Worm (Caenorhabditis elegans) whole organism, L4 larva: ENCODE results near the gene pals-31.

ENCODE experiments used
- F37D6.2 ChIP-seq: sonication (generic microtip); optimal IDR thresholded peaks from 2 replicates; lab custom pipeline; 2016; ENCODE audit warnings: mild to moderate bottlenecking, missing genetic modification characterization, missing compliant biosample characterization
- aha-1 ChIP-seq: fragments of 150-350 bp; peaks from one replicate; lab custom pipeline; 2014; ENCODE audit warnings: missing biosample characterization, missing genetic modification characterization
- aly-2 ChIP-seq: sonication (generic microtip); optimal IDR thresholded peaks from 2 replicates; lab custom pipeline; 2018; ENCODE audit warnings: missing biosample characterization, missing genetic modification characterization
- daf-16 ChIP-seq, 3 experiments: sonication (generic microtip); optimal IDR thresholded peaks; 2 replicates each; lab custom pipeline; 2016 to 2017; ENCODE audit warnings: missing genetic modification characterization in 3 of 3, missing genetic modification reagents in 3 of 3, mild to moderate bottlenecking in 2 of 3, missing compliant biosample characterization in 2 of 3, missing biosample characterization in 1 of 3, moderate library complexity in 1 of 3
- dpl-1 ChIP-seq: fragments of 150-350 bp; optimal IDR thresholded peaks from 2 replicates; lab custom pipeline; 2014; ENCODE audit warnings: missing biosample characterization, missing genetic modification reagents, missing genetic modification characterization
- jun-1 ChIP-seq: fragments of 150-350 bp; optimal IDR thresholded peaks from 2 replicates; lab custom pipeline; 2014; ENCODE audit warnings: missing biosample characterization, missing genetic modification reagents, missing genetic modification characterization
- lir-3 ChIP-seq: sonication (generic microtip); optimal IDR thresholded peaks from 2 replicates; lab custom pipeline; 2016; ENCODE audit warnings: mild to moderate bottlenecking, missing genetic modification characterization, missing compliant biosample characterization
- lsy-2 ChIP-seq, 2 experiments: fragments of 150-350 bp in 1 of 2; sonication (generic microtip) in 1 of 2; optimal IDR thresholded peaks; 2 replicates each; lab custom pipeline; 2014 to 2017; ENCODE audit warnings: missing biosample characterization in 2 of 2, missing genetic modification characterization in 2 of 2
- nhr-11 ChIP-seq: fragments of 150-350 bp; optimal IDR thresholded peaks from 2 replicates; lab custom pipeline; 2014; ENCODE audit warnings: missing biosample characterization, missing genetic modification characterization
- pqm-1 ChIP-seq: sonication (generic microtip); optimal IDR thresholded peaks from 2 replicates; lab custom pipeline; 2017; ENCODE audit warnings: missing biosample characterization, missing genetic modification characterization
- snpc-4 ChIP-seq: fragments of 150-350 bp; optimal IDR thresholded peaks from 2 replicates; lab custom pipeline; 2014; ENCODE audit warnings: missing biosample characterization, missing genetic modification characterization
- unc-62 ChIP-seq, 3 experiments: fragments of 150-350 bp in 1 of 3; sonication (generic microtip); optimal IDR thresholded peaks in 2 of 3; peaks in 1 of 3; 1 replicate in 1 of 3; 2 replicates in 2 of 3; lab custom pipeline; 2014 to 2017; ENCODE audit warnings: missing biosample characterization in 3 of 3, missing genetic modification characterization in 3 of 3, missing genetic modification reagents in 3 of 3, missing genotype in 1 of 3

- TF ChIP-seq F37D6.2 (tag; lab: Kevin White, UChicago) (no peak), unc-62 (GFP tag; optimal IDR thresholded peaks at IDR 0.05 in 1 of 2; lab: Kevin White, UChicago) (no peak), unc-62 (tag; optimal IDR thresholded peaks at IDR 0.05; lab: Kevin White, UChicago) (no peak), snpc-4 (tag; lab: Kevin White, UChicago) (no peak), aly-2 (tag; lab: Kevin White, UChicago) (no peak), lir-3 (tag; lab: Kevin White, UChicago) (no peak), nhr-11 (tag; lab: Kevin White, UChicago) (no peak), dpl-1 (GFP tag; lab: Kevin White, UChicago) (no peak), daf-16 (GFP tag; optimal IDR thresholded peaks at IDR 0.05; lab: Kevin White, UChicago) (no peak), daf-16 (tag; optimal IDR thresholded peaks at IDR 0.05; lab: Kevin White, UChicago) (no peak), lsy-2 (tag; optimal IDR thresholded peaks at IDR 0.05; lab: Kevin White, UChicago) (no peak), pqm-1 (tag; lab: Kevin White, UChicago) (no peak), jun-1 (tag; lab: Kevin White, UChicago) (no peak), aha-1 (no peak)
These were observed 19.4 kb downstream of the pals-31 start, which contains the start of gene srh-245 for ce11 chrV:655823-656222.
